Fruit fly (Drosophila melanogaster): ENCODE results near the gene CG34134.

Gene CG34134

DNA sequence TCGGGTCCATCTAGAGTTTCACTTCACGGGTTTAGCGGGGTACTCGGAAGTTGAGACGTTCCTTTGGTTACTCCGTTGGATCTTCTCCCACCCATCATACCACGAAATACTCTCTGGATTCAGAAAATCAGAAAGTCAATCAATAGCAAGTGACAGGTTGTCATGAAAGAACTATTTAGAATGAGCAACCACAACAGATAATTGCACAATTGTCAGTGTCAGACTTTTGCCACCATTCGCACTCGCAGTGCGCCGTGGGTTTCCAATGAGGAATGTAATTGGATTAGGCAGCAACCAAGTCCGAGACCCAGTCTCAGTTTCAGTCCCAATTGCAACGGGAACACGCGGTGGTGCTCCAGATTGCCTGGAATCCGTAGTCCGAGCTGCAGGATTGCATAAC, 15.3 kb upstream of the CG34134 start, which contains the start of gene CG8419:
Gene CG8419 (plus strand): TSS at position 301 of the 400 bp plus-strand sequence.
- TF ChIP-seq noc (tag; optimal IDR thresholded peaks at IDR 0.05), result no peak

DNA sequence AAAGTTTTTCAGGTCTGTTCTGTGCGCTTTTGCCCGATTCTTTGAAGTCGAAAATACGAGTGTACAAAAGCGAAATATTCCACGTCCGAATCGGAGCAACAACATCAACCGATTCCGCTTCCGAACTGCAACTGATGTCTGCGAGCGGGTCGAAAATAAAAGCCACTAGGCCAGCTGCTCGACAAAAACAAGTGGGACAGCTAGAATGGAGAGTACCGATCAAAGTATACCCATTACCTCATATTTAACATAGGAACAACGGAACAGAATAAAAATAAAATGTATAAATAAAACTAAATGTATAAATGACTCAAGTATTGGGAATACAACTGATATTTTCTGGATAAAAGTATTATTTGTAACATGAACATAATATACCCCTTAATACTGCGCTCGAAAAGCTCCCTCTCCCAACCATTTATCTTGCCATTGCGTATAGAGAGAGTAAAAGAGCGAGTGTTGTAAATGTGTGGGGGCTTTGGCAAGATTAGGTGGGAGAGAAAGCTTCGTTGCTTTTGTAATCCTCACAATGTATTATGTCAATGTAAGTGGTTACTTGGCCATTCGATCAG, 14.5 kb upstream of the CG34134 start, which contains the start of gene SLC5A11:
Gene SLC5A11 (minus strand): TSS at position 137 of the 572 bp plus-strand sequence.
- TF ChIP-seq noc (tag; optimal IDR thresholded peaks at IDR 0.05), result peak; percentile 98

DNA sequence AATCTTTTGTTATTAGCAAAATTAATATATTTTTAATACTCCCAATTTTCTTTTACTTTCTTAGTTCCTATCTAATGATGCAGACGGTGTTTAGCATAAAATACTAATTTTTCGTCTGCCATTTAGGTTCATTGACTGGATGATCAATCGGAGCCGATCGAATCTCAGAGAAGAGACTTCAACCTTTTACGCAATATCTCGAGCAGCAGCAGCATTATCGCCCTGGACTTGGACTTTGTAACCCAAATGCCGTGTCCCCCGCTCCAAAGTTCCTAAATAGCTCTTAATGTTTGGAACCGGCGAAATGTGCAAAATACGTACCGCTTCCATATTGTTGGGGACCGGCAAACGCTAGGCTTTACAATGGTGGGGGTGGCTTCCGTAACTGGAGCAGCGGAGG, 13.8 kb upstream of the CG34134 start:
- TF ChIP-seq noc (tag; optimal IDR thresholded peaks at IDR 0.05), result no peak

- TF ChIP-seq noc (tag; optimal IDR thresholded peaks at IDR 0.05), result peak; percentile 9
Observed at dm6 chr2L:8203748-8204147, 13.2 kb upstream of the CG34134 start.

dm6 chr2L:8202569-8202968, 12.0 kb upstream of the CG34134 start:
- TF ChIP-seq noc (tag; optimal IDR thresholded peaks at IDR 0.05), result no peak

dm6 chr2L:8198757-8199156, 8.2 kb upstream of the CG34134 start, which contains the start of gene PGAP5:
Gene PGAP5 (plus strand): TSS chr2L:8198882.
- TF ChIP-seq noc (tag; optimal IDR thresholded peaks at IDR 0.05), result no peak

DNA sequence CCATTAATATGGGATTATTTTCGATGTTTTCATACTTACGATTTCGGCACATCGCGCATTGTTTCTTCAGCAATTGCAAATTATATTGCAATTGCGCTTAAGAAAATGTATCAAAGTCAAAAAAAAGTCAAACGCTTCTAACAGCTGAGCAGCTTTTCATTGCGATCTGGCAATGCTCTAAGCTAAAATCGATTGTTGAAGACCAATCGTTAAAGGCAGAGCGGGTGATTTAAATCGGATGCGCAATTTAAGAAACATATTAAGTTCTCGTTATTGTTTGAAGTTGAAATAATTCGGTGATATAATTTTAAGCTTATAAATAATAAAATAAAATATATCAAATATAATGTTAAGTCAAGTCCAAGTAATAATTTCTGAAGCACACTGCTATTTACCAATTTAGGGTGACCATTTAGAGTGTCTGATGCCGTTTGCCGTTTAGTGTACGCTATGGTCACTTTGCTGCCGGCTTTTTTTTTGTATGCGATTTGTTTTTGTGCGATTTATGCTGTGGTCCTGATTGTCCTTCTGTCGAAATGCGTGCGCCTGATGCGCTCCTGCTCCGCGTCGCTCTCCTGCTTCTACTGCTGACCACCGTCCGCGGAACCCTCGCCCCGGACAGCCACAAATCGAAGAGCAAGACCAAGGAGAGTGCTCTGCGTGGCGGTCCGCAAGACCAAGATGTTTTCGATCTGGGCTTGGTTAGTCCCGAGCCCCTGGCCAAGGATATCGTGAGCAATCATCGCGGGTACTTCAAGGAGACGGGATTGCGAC, 6.4 kb upstream of the CG34134 start, which contains the start of the genes CG8475 and CG8460:
Gene CG8475 (minus strand): TSS at position 162 of the 774 bp plus-strand sequence.
Gene CG8460 (plus strand): TSS at position 437 of the 774 bp plus-strand sequence.
- TF ChIP-seq noc (tag; optimal IDR thresholded peaks at IDR 0.05), result no peak

DNA sequence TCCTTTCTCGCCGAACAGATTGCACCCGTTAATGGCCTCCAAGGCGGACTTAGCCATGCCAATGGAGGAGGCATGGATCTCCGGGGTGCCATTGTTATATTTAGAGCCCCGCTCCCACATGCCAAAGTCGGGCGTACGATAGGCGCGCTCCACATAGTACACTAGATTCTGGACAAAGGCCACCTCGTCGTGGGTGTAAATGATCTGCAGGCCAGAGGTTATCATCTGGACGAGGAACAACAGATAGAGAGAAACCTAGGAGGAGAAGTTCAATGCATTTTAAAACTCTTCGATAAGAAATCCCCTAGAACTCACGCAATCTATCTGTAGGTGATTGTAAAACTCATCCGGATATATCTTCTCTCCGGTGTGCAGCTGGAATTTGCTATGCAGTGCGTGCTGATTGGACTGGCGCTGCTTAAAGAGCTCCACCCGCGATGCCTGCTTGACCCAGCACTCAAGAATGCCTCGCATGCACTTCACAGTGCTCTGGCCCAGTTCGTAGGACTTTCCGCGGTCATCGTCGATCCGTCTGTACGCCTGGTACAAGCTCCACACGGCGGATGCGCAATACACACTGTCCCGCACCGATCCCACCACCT, 5.2 kb upstream of the CG34134 start:
- no peak for TF ChIP-seq noc (tag; optimal IDR thresholded peaks at IDR 0.05)

- TF ChIP-seq noc (tag; optimal IDR thresholded peaks at IDR 0.05), result no peak
Observed at dm6 chr2L:8185008-8185407, 5.6 kb downstream of the CG34134 start.

- no peak for TF ChIP-seq noc (tag; optimal IDR thresholded peaks at IDR 0.05)
Observed at dm6 chr2L:8171544-8171943, 19.0 kb downstream of the CG34134 start.

DNA sequence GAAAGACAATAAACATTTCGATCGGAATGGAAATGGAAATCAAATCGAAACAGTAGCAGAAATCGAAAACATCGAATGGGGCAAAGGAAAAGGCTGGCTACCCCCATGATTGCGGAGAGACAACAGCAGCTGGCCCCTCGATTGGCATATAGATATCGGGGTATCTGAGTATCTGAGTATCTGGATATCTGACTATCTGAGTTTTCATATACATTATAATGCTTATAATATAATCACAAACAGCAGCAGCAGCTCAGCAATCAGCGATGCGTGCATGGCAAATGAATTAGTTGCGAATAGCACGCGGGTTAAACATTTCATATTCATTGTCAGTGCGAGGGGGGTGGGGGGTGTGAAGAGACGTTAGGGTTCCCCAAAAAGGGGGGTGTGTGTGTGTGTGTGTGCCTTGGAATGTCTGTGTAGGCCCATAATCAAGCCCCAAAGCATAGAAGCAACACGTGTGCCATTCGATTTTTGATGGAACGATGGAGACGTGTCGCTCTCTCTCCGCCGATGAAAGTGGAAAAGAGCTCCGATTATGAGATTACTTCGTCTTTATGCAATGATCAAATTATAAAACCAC, 19.9 kb downstream of the CG34134 start:
- no peak for TF ChIP-seq noc (tag; optimal IDR thresholded peaks at IDR 0.05)

dm6 chr2L:8168075-8168474, 22.5 kb downstream of the CG34134 start:
- TF ChIP-seq noc (tag; optimal IDR thresholded peaks at IDR 0.05), result no peak

DNA sequence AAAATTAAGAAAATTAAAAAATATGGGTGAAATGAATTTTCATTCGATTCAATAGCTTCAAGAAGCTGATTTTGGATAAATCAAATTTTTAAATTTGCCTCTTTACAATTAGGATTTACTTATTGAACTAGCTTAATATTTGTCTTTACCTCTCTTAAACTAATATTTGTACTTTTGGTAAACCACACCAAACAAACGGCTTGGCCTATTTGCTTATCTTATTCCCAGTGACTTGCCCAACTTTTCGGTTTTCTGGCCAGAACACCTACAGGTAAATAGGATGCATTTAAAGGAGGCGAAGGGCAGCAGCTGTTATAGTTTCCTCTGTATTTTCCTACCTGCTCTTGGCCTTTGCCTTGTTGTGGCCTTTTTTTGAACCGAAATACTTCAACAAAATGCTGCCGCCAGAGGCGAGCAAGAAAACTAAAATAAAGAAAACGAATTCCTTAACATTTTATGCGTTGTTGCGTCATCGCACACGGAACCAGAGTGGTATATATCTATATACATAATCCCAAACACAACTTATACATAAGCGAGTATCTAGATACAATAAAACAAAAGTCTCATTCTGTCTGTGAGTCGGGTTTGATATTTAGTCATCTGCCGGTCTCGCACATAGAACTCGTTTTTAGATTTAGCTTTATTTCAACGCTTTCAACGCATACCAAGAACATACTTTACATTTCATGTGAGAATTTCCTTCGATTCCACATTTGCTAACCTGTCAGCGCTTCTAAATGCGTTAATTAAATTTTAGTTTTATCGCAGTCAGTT, 24.6 kb downstream of the CG34134 start:
- TF ChIP-seq noc (tag; optimal IDR thresholded peaks at IDR 0.05), result no peak

DNA sequence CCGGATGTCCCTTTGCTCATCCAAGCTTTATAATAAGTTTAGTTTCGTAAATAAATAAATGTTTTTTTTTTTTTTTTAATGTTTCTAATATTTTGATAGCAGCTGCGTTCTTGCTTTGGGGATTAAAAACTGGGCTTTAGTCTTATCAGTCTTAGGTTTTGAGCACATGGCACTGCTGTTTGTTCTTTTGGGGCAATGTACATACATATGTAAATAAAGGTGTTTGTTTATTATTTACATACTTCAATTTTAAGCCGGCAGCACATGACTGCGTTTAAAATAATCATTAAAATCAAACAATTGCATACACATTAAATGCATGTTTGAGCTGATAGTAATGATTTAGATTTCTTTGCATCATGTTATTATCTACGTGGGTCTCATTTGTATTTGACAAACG, 26.4 kb downstream of the CG34134 start:
- TF ChIP-seq noc (tag; optimal IDR thresholded peaks at IDR 0.05), result no peak

dm6 chr2L:8163588-8164166, 26.9 kb downstream of the CG34134 start:
- peak; percentile 65 for TF ChIP-seq noc (tag; optimal IDR thresholded peaks at IDR 0.05)
